Fruit fly (Drosophila melanogaster): Measurements from ENCODE around the gene CG34452.
A peak's percentile ranks its signal among the peaks of the same experiment; 100 is the strongest.

CG34452 gene

DNA sequence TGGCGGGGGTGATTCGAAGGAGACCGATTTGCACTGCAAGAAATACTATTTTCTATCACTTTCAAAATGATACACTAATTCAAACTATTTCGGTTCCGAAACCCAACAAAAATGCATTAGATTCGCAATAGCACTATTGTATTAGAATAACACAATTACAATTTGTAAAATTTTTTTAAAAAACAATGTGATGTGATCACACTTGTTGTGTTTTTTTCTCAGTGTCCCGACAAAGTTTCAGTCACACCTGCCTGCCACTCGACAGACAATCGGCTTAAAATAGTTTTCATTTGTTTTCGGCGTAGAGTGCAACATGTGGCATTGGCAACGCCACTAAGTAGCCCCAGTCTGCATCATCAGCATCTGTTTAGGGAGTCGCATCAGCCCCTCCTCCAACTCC, 12.6 kb downstream of the CG34452 start (continued):
- TF ChIP-seq CG4707 (GFP tag; optimal IDR thresholded peaks at IDR 0.05) (no peak), pho (GFP tag; optimal IDR thresholded peaks at IDR 0.05) (no peak), knrl (GFP tag; IDR thresholded peaks at IDR 0.05; ENCODE audit: partially characterized antibody) (no peak), p53 (GFP tag; optimal IDR thresholded peaks at IDR 0.05) (no peak), Hmr (GFP tag; optimal IDR thresholded peaks at IDR 0.05) (no peak), wor (GFP tag; IDR thresholded peaks at IDR 0.05) (no peak), CrebB (tag; optimal IDR thresholded peaks at IDR 0.05) (no peak), Scr (GFP tag; IDR thresholded peaks at IDR 0.05; ENCODE audit: partially characterized antibody) (no peak), eve (GFP tag; optimal IDR thresholded peaks at IDR 0.05) (peak in 1 of 2 experiments; percentile 52), Trl (optimal IDR thresholded peaks at IDR 0.05) (no peak), Trl (GFP tag; optimal IDR thresholded peaks at IDR 0.05) (peak; percentile 70), Stat92E (GFP tag; optimal IDR thresholded peaks at IDR 0.05) (peak in 1 of 3 experiments; percentile 51), E2f1 (GFP tag; IDR thresholded peaks at IDR 0.05) (0 out of 2 replicates have a peak, but pooled peaks have one; percentile 37), CG4404 (GFP tag; IDR thresholded peaks at IDR 0.05) (peak; percentile 73), CG11560 (tag; IDR thresholded peaks at IDR 0.05) (no peak), az2 (GFP tag; optimal IDR thresholded peaks at IDR 0.05) (peak; percentile 78), CG4360 (GFP tag; IDR thresholded peaks at IDR 0.05) (0 out of 2 replicates have a peak, but pooled peaks have one; percentile 39), ind (GFP tag; optimal IDR thresholded peaks at IDR 0.05) (peak; percentile 49), tap (tag; optimal IDR thresholded peaks at IDR 0.05) (peak; percentile 39), Dref (GFP tag; IDR thresholded peaks at IDR 0.05) (no peak), Dp (GFP tag; optimal IDR thresholded peaks at IDR 0.05) (no peak), B-H1 (GFP tag; IDR thresholded peaks at IDR 0.05) (no peak), Bdp1 (GFP tag; optimal IDR thresholded peaks at IDR 0.05) (peak; percentile 45), CG10274 (GFP tag; optimal IDR thresholded peaks at IDR 0.05) (no peak), Sin3A (optimal IDR thresholded peaks at IDR 0.05) (no peak), CG18476 (GFP tag; optimal IDR thresholded peaks at IDR 0.05) (peak; percentile 51), CG12299 (tag; optimal IDR thresholded peaks at IDR 0.05) (no peak), CG2712 (tag; optimal IDR thresholded peaks at IDR 0.05) (peak; percentile 92), CG4328 (GFP tag; optimal IDR thresholded peaks at IDR 0.05) (no peak), gem (tag; optimal IDR thresholded peaks at IDR 0.05) (peak; percentile 87), CG6813 (GFP tag; optimal IDR thresholded peaks at IDR 0.05) (peak; percentile 49), CG8924 (tag; optimal IDR thresholded peaks at IDR 0.05) (peak; percentile 67), D (optimal IDR thresholded peaks at IDR 0.05) (no peak), D (GFP tag; optimal IDR thresholded peaks at IDR 0.05) (peak; percentile 78), dysf (GFP tag; IDR thresholded peaks at IDR 0.05) (peak; percentile 28; the same call in 1 of the 3 replicates), Rfx (GFP tag; IDR thresholded peaks at IDR 0.05) (no peak), Fer1 (GFP tag; optimal IDR thresholded peaks at IDR 0.05) (no peak), wdn (GFP tag; IDR thresholded peaks at IDR 0.05) (no peak), pfk (GFP tag; optimal IDR thresholded peaks at IDR 0.05) (no peak), Bteb2 (GFP tag; optimal IDR thresholded peaks at IDR 0.05) (peak; percentile 4), tgo (GFP tag; IDR thresholded peaks at IDR 0.05) (no peak; the same call in 2 of the 3 replicates), CG7987 (GFP tag; optimal IDR thresholded peaks at IDR 0.05) (no peak), Ptx1 (GFP tag; IDR thresholded peaks at IDR 0.05) (no peak), vfl (GFP tag; optimal IDR thresholded peaks at IDR 0.05) (no peak), CG11696 (GFP tag; IDR thresholded peaks at IDR 0.05) (peak; percentile 38), Mrtf (GFP tag; IDR thresholded peaks at IDR 0.05) (no peak), CG13775 (GFP tag; optimal IDR thresholded peaks at IDR 0.05) (peak; percentile 66), Dad (GFP tag; optimal IDR thresholded peaks at IDR 0.05) (no peak), Optix (GFP tag; IDR thresholded peaks at IDR 0.05) (no peak; the same call in 2 of the 3 replicates), CG3065 (GFP tag; optimal IDR thresholded peaks at IDR 0.05) (peak; percentile 8), pros (GFP tag; optimal IDR thresholded peaks at IDR 0.05) (no peak), CG8281 (tag; optimal IDR thresholded peaks at IDR 0.05) (peak; percentile 17), CG3847 (GFP tag; IDR thresholded peaks at IDR 0.05) (no peak)
